Worm (Caenorhabditis elegans) whole organism, midembryonic: ENCODE measurements around the gene C54E4.1.

Experiments used
- T22C8.4 ChIP-seq: fragments of 200-800 bp; sonication (Bioruptor generic); IDR thresholded peaks from 2 replicates; pipeline ENCODE4 v1.3.6; 2022; ENCODE audit warnings: missing genetic modification characterization, missing compliant biosample characterization
- cog-1 ChIP-seq: sonication (generic microtip); optimal IDR thresholded peaks from 2 replicates; lab custom pipeline; 2016; ENCODE audit warnings: missing genetic modification characterization, missing compliant biosample characterization
- flt-1 ChIP-seq: fragments of 200-800 bp; sonication (Bioruptor generic); IDR thresholded peaks from 2 replicates; pipeline ENCODE4 v1.3.6; 2022; ENCODE audit warnings: missing genetic modification characterization, missing compliant biosample characterization
- klf-2 ChIP-seq: fragments of 200-800 bp; sonication (Bioruptor generic); conservative IDR thresholded peaks from 2 replicates; pipeline ENCODE4 v1.3.6; 2022; ENCODE audit warnings: missing genetic modification reagents, missing genetic modification characterization, missing compliant biosample characterization
- med-1 ChIP-seq: sonication (generic microtip); optimal IDR thresholded peaks from 2 replicates; lab custom pipeline; 2017; ENCODE audit warnings: missing genetic modification characterization, mild to moderate bottlenecking, missing compliant biosample characterization, antibody characterized with exemption, missing genetic modification reagents; ENCODE audit not compliant: insufficient read depth
- ref-1 ChIP-seq: fragments of 200-800 bp; sonication (Bioruptor generic); conservative IDR thresholded peaks from 2 replicates; pipeline ENCODE4 v1.3.6; 2022; ENCODE audit warnings: missing genetic modification reagents, missing genetic modification characterization, missing compliant biosample characterization
- tab-1 ChIP-seq: fragments of 200-800 bp; sonication (Bioruptor generic); IDR thresholded peaks from 2 replicates; pipeline ENCODE4 v1.3.6; 2022; ENCODE audit warnings: missing genetic modification characterization, missing compliant biosample characterization
- ztf-23 ChIP-seq: fragments of 200-800 bp; sonication (Bioruptor generic); IDR thresholded peaks from 2 replicates; pipeline ENCODE4 v1.3.6; 2022; ENCODE audit warnings: missing genetic modification reagents, missing genetic modification characterization, missing compliant biosample characterization
- ztf-29 ChIP-seq: fragments of 200-800 bp; sonication (Bioruptor generic); IDR thresholded peaks from 2 replicates; pipeline ENCODE4 v1.3.6; 2022; ENCODE audit warnings: missing genetic modification reagents, missing genetic modification characterization, missing compliant biosample characterization

C54E4.1 gene

DNA sequence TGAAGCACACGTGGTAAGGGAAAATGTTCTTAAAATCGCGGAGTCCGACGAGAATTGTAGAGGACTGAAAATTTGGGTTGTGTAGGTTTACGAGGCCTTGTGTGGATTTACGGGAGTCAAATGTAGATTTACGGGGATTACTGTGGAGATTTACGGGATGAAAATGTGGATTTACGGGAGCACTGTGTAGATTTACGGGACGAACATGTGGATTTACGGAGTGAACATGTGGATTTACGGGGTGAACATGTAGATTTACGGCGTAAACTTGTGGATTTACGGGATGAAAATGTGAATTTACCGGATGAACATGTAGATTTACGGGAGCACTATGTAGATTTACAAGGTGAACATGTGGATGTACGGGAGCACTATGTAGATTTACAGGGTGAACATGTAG is 19.2 kb upstream of the C54E4.1 start:
- no peak for TF ChIP-seq T22C8.4
- TF ChIP-seq tab-1, result no peak
- no peak for TF ChIP-seq ref-1
- no peak for TF ChIP-seq ztf-29 (GFP tag; lab: Robert Waterston, UW)
- no peak for TF ChIP-seq cog-1 (tag; lab: Kevin White, UChicago)
- TF ChIP-seq ztf-23 (GFP tag; lab: Robert Waterston, UW), result no peak
- TF ChIP-seq med-1 (GFP tag; lab: Kevin White, UChicago), result no peak
- TF ChIP-seq klf-2, result no peak
- TF ChIP-seq flt-1 (GFP tag; lab: Robert Waterston, UW), result no peak

DNA sequence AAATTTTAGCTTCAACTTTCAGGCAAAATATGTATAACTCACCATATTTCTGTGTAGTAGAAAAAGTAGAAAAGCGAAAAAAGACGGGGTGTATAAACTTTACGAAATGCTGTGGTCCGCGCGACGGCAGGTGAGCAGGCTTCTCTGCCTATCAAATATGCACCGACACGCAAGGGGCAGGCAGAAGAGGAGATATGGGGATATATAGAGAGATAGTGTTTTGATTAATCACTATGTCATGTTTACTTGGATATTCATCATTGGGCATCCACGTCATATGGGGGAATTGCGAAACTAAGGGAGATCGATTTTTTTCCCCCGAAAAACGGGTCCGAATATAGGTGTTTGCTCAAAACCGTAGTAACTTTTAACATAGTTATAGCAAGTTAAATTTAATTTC is 16.3 kb upstream of the C54E4.1 start, which contains the start of gene gcy-37:
gcy-37 (minus strand) TSS at position 101 of the 400 bp plus-strand sequence.
- no peak for TF ChIP-seq ref-1
- TF ChIP-seq ztf-23 (GFP tag; lab: Robert Waterston, UW), result no peak
- TF ChIP-seq T22C8.4, result no peak
- TF ChIP-seq ztf-29 (GFP tag; lab: Robert Waterston, UW), result no peak
- TF ChIP-seq cog-1 (tag; lab: Kevin White, UChicago), result no peak
- no peak for TF ChIP-seq klf-2
- TF ChIP-seq flt-1 (GFP tag; lab: Robert Waterston, UW), result no peak
- no peak for TF ChIP-seq tab-1
- no peak for TF ChIP-seq med-1 (GFP tag; lab: Kevin White, UChicago)

DNA sequence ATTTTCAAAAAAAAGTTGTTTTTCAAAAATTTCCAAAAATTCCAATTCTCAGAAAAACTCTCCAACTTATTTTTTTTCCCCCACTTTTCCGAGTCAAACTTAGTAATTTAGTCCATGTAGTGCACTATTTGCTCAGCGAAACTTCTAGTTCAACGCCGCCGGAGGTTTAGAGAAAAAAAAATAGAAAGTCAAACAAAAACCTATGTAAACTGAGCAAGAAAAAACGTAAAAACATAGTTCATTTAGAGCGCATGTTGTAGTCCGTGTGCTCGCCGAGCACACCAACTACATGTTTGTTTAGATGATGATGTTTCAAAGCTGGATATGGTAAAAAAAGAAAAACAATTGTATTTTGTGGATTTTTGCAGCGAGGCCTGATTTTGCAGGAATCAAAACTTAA is 13.1 kb upstream of the C54E4.1 start:
- TF ChIP-seq klf-2 (no peak), T22C8.4 (no peak), ztf-23 (GFP tag; lab: Robert Waterston, UW) (no peak), cog-1 (tag; lab: Kevin White, UChicago) (no peak), ref-1 (no peak), med-1 (GFP tag; lab: Kevin White, UChicago) (no peak), ztf-29 (GFP tag; lab: Robert Waterston, UW) (no peak), flt-1 (GFP tag; lab: Robert Waterston, UW) (no peak), tab-1 (no peak)

- TF ChIP-seq med-1 (GFP tag; lab: Kevin White, UChicago), result no peak
- TF ChIP-seq ztf-23 (GFP tag; lab: Robert Waterston, UW), result no peak
- TF ChIP-seq cog-1 (tag; lab: Kevin White, UChicago), result no peak
- TF ChIP-seq klf-2, result no peak
- no peak for TF ChIP-seq tab-1
- no peak for TF ChIP-seq ref-1
- TF ChIP-seq ztf-29 (GFP tag; lab: Robert Waterston, UW), result no peak
- no peak for TF ChIP-seq T22C8.4
Observed at ce11 chrIV:2168514-2168913, 6.9 kb upstream of the C54E4.1 start, which contains the start of gene C54E4.4. Gene C54E4.4 (minus strand): TSS chrIV:2168614.

DNA sequence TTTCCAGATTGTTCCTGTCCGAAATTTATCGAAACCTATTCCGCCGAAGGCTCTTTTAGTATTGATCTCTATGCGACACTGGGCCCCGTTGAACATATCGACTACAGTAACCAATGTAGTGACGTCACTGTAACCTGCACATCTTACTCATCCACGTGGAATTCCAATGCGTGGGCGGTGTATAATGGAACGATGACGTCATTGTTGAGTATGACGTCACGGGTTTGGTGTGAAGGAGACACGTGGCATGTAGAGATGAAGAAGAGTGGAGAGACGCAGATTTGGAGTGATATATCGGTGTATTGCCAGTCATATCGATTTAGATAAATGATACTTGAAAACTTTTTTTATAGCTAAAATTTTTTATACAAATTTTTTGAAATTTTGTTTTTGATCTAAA is 5.1 kb upstream of the C54E4.1 start:
- TF ChIP-seq ztf-29 (GFP tag; lab: Robert Waterston, UW) (no peak), ztf-23 (GFP tag; lab: Robert Waterston, UW) (no peak), klf-2 (no peak), ref-1 (no peak), cog-1 (tag; lab: Kevin White, UChicago) (no peak), tab-1 (no peak), med-1 (GFP tag; lab: Kevin White, UChicago) (no peak), flt-1 (GFP tag; lab: Robert Waterston, UW) (no peak)

ce11 chrIV:2172880-2173279 is 2.5 kb upstream of the C54E4.1 start:
- TF ChIP-seq med-1 (GFP tag; lab: Kevin White, UChicago) (no peak), cog-1 (tag; lab: Kevin White, UChicago) (no peak), ref-1 (no peak), tab-1 (no peak), ztf-29 (GFP tag; lab: Robert Waterston, UW) (no peak), flt-1 (GFP tag; lab: Robert Waterston, UW) (no peak), klf-2 (no peak), ztf-23 (GFP tag; lab: Robert Waterston, UW) (no peak), T22C8.4 (no peak)

- TF ChIP-seq klf-2 (no peak), flt-1 (GFP tag; lab: Robert Waterston, UW) (no peak), ztf-23 (GFP tag; lab: Robert Waterston, UW) (peak; percentile 70; the same call in 1 of the 2 replicates), T22C8.4 (no peak), ref-1 (no peak), ztf-29 (GFP tag; lab: Robert Waterston, UW) (no peak), cog-1 (tag; lab: Kevin White, UChicago) (peak; percentile 36)
Observed at ce11 chrIV:2177545-2177944, 2.2 kb downstream of the C54E4.1 start, which contains the start of gene hrpu-2. Gene hrpu-2 (plus strand): TSS chrIV:2177896.

ce11 chrIV:2193037-2193436 is 17.6 kb downstream of the C54E4.1 start:
- no peak for TF ChIP-seq klf-2

DNA sequence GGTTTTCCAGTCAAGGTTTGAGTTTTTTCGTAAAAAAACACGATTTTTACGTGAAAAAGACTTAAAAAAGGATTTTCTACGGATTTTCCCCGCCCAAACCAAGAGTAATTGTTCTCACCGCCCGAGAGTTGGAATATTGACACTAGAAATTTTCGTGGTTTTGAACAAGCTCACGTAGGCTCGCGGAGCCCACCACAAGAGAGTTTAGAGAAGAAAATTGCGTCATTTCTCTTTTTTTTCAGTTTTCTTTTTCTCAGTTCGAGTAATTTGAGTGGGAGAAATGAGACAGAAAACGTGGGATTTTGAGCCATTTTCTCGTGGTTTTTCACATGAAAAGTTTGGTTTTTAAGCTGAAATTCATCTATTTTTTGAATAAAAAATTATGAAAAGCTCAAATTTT is 18.2 kb downstream of the C54E4.1 start:
- TF ChIP-seq ref-1 (no peak), tab-1 (no peak), flt-1 (GFP tag; lab: Robert Waterston, UW) (no peak), ztf-23 (GFP tag; lab: Robert Waterston, UW) (no peak), cog-1 (tag; lab: Kevin White, UChicago) (no peak), klf-2 (no peak), T22C8.4 (no peak), ztf-29 (GFP tag; lab: Robert Waterston, UW) (no peak), med-1 (GFP tag; lab: Kevin White, UChicago) (no peak)

DNA sequence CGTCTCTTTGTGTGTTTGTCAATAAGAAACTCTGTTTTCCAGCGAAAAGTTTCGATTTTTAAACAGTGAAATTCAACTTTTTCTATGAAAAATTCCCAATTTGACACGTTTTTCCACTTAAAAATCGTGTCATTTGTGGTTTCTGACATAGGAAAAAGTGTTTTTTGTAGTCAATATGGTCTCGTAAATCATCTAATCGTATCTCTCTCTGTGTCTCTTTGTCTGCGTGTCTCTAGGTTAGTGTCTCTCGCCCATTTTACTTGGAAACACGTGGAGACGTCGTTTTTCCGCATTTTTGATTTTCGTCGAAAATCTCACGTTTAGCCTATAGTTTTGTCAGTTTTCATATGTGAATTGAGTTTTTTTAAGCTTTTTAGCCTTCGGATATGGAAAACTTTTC is 20.2 kb downstream of the C54E4.1 start:
- TF ChIP-seq tab-1 (no peak), ref-1 (no peak), cog-1 (tag; lab: Kevin White, UChicago) (no peak), ztf-23 (GFP tag; lab: Robert Waterston, UW) (no peak), ztf-29 (GFP tag; lab: Robert Waterston, UW) (no peak), T22C8.4 (no peak), med-1 (GFP tag; lab: Kevin White, UChicago) (no peak), flt-1 (GFP tag; lab: Robert Waterston, UW) (no peak), klf-2 (no peak)
